Worm (Caenorhabditis elegans) whole organism, young adult: ENCODE measurements around the gene otub-4.

Experiments used
- F10E7.11 ChIP-seq: sonication (generic microtip); optimal IDR thresholded peaks from 2 replicates; lab custom pipeline; 2017; ENCODE audit warnings: mild to moderate bottlenecking, missing genetic modification characterization, moderate library complexity, missing compliant biosample characterization
- F23B12.7 ChIP-seq: sonication (generic microtip); optimal IDR thresholded peaks from 2 replicates; lab custom pipeline; 2017; ENCODE audit warnings: missing genetic modification characterization, mild to moderate bottlenecking, missing compliant biosample characterization, antibody characterized with exemption, moderate library complexity; ENCODE audit not compliant: insufficient read depth
- gei-17 ChIP-seq: fragments of 200-800 bp; sonication (Bioruptor generic); optimal IDR thresholded peaks from 2 replicates; lab custom pipeline; 2018; ENCODE audit warnings: mild to moderate bottlenecking, missing genetic modification characterization, missing compliant biosample characterization
- let-526 ChIP-seq: fragments of 200-800 bp; sonication (Bioruptor generic); IDR thresholded peaks from 2 replicates; pipeline ENCODE4 v1.3.6; 2022; ENCODE audit warnings: missing genetic modification reagents, missing genetic modification characterization, missing compliant biosample characterization
- pha-4 ChIP-seq: fragments of 150-350 bp; sonication (generic microtip); optimal IDR thresholded peaks from 2 replicates; lab custom pipeline; 2014; ENCODE audit warnings: missing biosample characterization, missing genetic modification reagents, missing genetic modification characterization
- tbp1 ChIP-seq: fragments of 200-800 bp; sonication (Bioruptor generic); optimal IDR thresholded peaks from 2 replicates; lab custom pipeline; 2018; ENCODE audit warnings: mild to moderate bottlenecking, missing genetic modification characterization, missing compliant biosample characterization

DNA sequence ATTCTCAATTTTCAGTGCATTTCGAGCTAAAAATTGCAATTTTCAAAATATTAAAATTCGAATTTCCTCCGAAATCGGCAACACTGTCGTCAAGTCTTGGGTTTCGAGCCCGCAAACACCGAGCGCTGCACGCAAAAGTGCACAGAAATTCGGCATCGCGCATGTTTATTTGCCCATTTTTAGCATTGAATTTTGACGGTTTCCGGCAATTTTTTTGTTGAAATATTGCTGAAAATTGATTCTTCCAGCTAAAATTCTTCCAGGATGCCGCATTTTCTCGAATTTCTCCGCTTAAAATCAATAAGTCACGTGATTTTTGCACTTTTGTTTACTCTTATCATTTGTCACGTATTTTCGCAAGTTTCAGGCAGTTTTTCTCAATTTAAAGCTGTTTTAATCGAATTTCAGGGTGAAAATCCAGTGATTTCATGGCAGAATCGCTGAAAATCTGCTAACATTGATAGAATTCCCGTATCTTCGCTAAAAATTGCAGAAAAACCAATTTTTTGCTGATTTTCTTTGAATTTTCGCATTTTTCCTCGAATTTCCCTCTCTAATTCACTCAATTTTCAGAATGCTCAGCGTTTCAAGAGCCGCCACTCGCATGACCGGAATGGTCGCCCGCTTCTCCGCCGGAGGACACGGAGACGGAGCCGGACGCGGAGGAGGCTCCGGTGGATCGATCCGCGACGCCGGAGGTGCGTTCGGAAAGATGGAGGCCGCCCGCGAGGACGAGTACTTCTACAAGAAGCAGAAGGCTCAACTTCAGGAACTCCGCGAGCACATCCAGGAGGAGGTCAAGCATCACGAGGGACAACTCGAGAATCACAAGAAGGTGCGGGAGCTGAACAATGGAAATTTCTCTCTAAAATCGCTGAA is 7.6 kb upstream of the otub-4 start, which contains the start of gene mai-2:
- no peak for TF ChIP-seq F23B12.7 (tag; lab: Kevin White, UChicago)
- no peak for TF ChIP-seq pha-4 (tag; lab: Kevin White, UChicago)
- TF ChIP-seq gei-17 = no peak
- 0 out of 2 replicates have a peak, but pooled peaks have one; percentile 9 for TF ChIP-seq let-526 (GFP tag; lab: Robert Waterston, UW)
- TF ChIP-seq F10E7.11 (tag; lab: Kevin White, UChicago) = no peak
- peak; percentile 25 for TF ChIP-seq tbp1 (GFP tag; lab: Kevin White, UChicago)
